In genomic region chr3L:10288155-10288554, dm6 we compare ENCODE assay signal across 2 fruit fly cellular contexts.
TF ChIP-seq lines count a peak whose summit lies in the region.

No protein-coding gene starts in this region.

- TF ChIP-seq CTCF in whole organism, embryonic (GFP tag; optimal IDR thresholded peaks at IDR 0.05; lab: Kevin White, UChicago): no peak

TF ChIP-seq in whole organism, adult, 20 proteins besides CTCF, POLR2A, EP300 and RAD21:
- TF ChIP-seq CG11617 (GFP tag; optimal IDR thresholded peaks at IDR 0.05; lab: Kevin White, UChicago) (no peak), pad (GFP tag; optimal IDR thresholded peaks at IDR 0.05; lab: Kevin White, UChicago) (peak; percentile 19)

TF ChIP-seq in whole organism, embryonic, 481 proteins besides CTCF, POLR2A, EP300 and RAD21:
- TF ChIP-seq ranshi (GFP tag; IDR thresholded peaks at IDR 0.05; lab: Robert Waterston, UW) (no peak), Hsf (GFP tag; optimal IDR thresholded peaks at IDR 0.05; lab: Kevin White, UChicago) (no peak), pfk (GFP tag; optimal IDR thresholded peaks at IDR 0.05; lab: Kevin White, UChicago) (peak; percentile 47), CG12391 (tag; optimal IDR thresholded peaks at IDR 0.05; lab: Kevin White, UChicago) (no peak), pzg (GFP tag; optimal IDR thresholded peaks at IDR 0.05; lab: Kevin White, UChicago) (no peak), crp (GFP tag; optimal IDR thresholded peaks at IDR 0.05; lab: Kevin White, UChicago) (peak in 1 of 2 experiments; percentile 32), Dad (GFP tag; optimal IDR thresholded peaks at IDR 0.05; lab: Kevin White, UChicago) (no peak), en (GFP tag; optimal IDR thresholded peaks at IDR 0.05; lab: Kevin White, UChicago) (no peak), mam (GFP tag; optimal IDR thresholded peaks at IDR 0.05; lab: Kevin White, UChicago) (no peak), Adf1 (GFP tag; IDR thresholded peaks at IDR 0.05; lab: Robert Waterston, UW) (peak; percentile 29; the same call in 1 of the 2 replicates), CG10321 (GFP tag; IDR thresholded peaks at IDR 0.05; lab: Robert Waterston, UW) (no peak), abd-A (tag; optimal IDR thresholded peaks at IDR 0.05; lab: Kevin White, UChicago) (peak; percentile 29), gce (GFP tag; IDR thresholded peaks at IDR 0.05; lab: Robert Waterston, UW) (no peak), peb (GFP tag; IDR thresholded peaks at IDR 0.05; lab: Robert Waterston, UW) (no peak), eve (GFP tag; optimal IDR thresholded peaks at IDR 0.05; lab: Kevin White, UChicago) (no peak), CG14050 (GFP tag; IDR thresholded peaks at IDR 0.05; lab: Robert Waterston, UW) (no peak), BtbVII (GFP tag; optimal IDR thresholded peaks at IDR 0.05; lab: Kevin White, UChicago) (no peak), crol (GFP tag; IDR thresholded peaks at IDR 0.05; lab: Robert Waterston, UW) (0 out of 2 replicates have a peak, but pooled peaks have one; percentile 11), CG12104 (GFP tag; optimal IDR thresholded peaks at IDR 0.05; lab: Kevin White, UChicago) (no peak), Hey (tag; optimal IDR thresholded peaks at IDR 0.05; lab: Kevin White, UChicago) (no peak), ase (GFP tag; IDR thresholded peaks at IDR 0.05; lab: Robert Waterston, UW) (no peak), H15 (GFP tag; IDR thresholded peaks at IDR 0.05; lab: Robert Waterston, UW) (no peak), zen (tag; optimal IDR thresholded peaks at IDR 0.05; lab: Kevin White, UChicago) (peak; percentile 71), CG1792 (GFP tag; optimal IDR thresholded peaks at IDR 0.05; lab: Kevin White, UChicago) (no peak), CG7357 (GFP tag; IDR thresholded peaks at IDR 0.05; lab: Robert Waterston, UW) (no peak), jing (GFP tag; optimal IDR thresholded peaks at IDR 0.05; lab: Kevin White, UChicago) (no peak), zen2 (GFP tag; IDR thresholded peaks at IDR 0.05; lab: Robert Waterston, UW; ENCODE audit: partially characterized antibody) (no peak), CG6689 (GFP tag; IDR thresholded peaks at IDR 0.05; lab: Robert Waterston, UW) (0 out of 2 replicates have a peak, but pooled peaks have one; percentile 26), PHDP (tag; optimal IDR thresholded peaks at IDR 0.05; lab: Kevin White, UChicago) (no peak), CG15479 (GFP tag; optimal IDR thresholded peaks at IDR 0.05; lab: Kevin White, UChicago) (peak; percentile 65), CG3281 (GFP tag; optimal IDR thresholded peaks at IDR 0.05; lab: Kevin White, UChicago) (no peak), gsb-n (tag; optimal IDR thresholded peaks at IDR 0.05; lab: Kevin White, UChicago) (no peak), CG11696 (GFP tag; IDR thresholded peaks at IDR 0.05; lab: Robert Waterston, UW) (no peak), CG17802 (tag; optimal IDR thresholded peaks at IDR 0.05; lab: Kevin White, UChicago) (no peak), Nf-YC (tag; optimal IDR thresholded peaks at IDR 0.05; lab: Kevin White, UChicago) (no peak), CG14860 (GFP tag; IDR thresholded peaks at IDR 0.05; lab: Robert Waterston, UW; ENCODE audit: partially characterized antibody) (no peak), ewg (GFP tag; optimal IDR thresholded peaks at IDR 0.05; lab: Kevin White, UChicago) (no peak)
